Worm (Caenorhabditis elegans) whole organism, young adult: ENCODE data around the gene F09E5.12.
A peak's percentile ranks its signal among the peaks of the same experiment; 100 is the strongest.

Experiments used
- B0019.2 ChIP-seq: fragments of 200-800 bp; sonication (Bioruptor generic); conservative IDR thresholded peaks from 2 replicates; pipeline ENCODE4 v1.3.6; 2022; ENCODE audit warnings: missing genetic modification reagents, missing genetic modification characterization, missing compliant biosample characterization
- B0035.1 ChIP-seq: sonication (generic microtip); optimal IDR thresholded peaks from 2 replicates; lab custom pipeline; 2016; ENCODE audit warnings: missing genetic modification characterization, mild to moderate bottlenecking, missing compliant biosample characterization, missing genotype, missing genetic modification reagents
- C06A6.2 ChIP-seq: fragments of 200-800 bp; sonication (Bioruptor generic); conservative IDR thresholded peaks from 2 replicates; pipeline ENCODE4 v1.3.6; 2022; ENCODE audit warnings: missing genetic modification characterization, missing compliant biosample characterization
- D2030.7 ChIP-seq: fragments of 200-800 bp; sonication (Bioruptor generic); IDR thresholded peaks from 2 replicates; pipeline ENCODE4 v1.3.6; 2022; ENCODE audit warnings: missing genetic modification reagents, missing genetic modification characterization, missing compliant biosample characterization
- F10E7.11 ChIP-seq: sonication (generic microtip); optimal IDR thresholded peaks from 2 replicates; lab custom pipeline; 2017; ENCODE audit warnings: mild to moderate bottlenecking, missing genetic modification characterization, moderate library complexity, missing compliant biosample characterization
- F22D6.2 ChIP-seq: sonication (generic microtip); optimal IDR thresholded peaks from 2 replicates; lab custom pipeline; 2016; ENCODE audit warnings: mild to moderate bottlenecking, missing genetic modification characterization, missing compliant biosample characterization
- F39B2.1 ChIP-seq: fragments of 200-800 bp; sonication (Bioruptor generic); IDR thresholded peaks from 2 replicates; pipeline ENCODE4 v1.3.6; 2022; ENCODE audit warnings: missing genetic modification reagents, missing genetic modification characterization, missing compliant biosample characterization
- F57A8.1 ChIP-seq: fragments of 200-800 bp; sonication (Bioruptor generic); optimal IDR thresholded peaks from 2 replicates; lab custom pipeline; 2018; ENCODE audit warnings: mild to moderate bottlenecking, missing genetic modification characterization, moderate library complexity, missing compliant biosample characterization
- F57C9.4 ChIP-seq: sonication (generic microtip); optimal IDR thresholded peaks from 2 replicates; lab custom pipeline; 2017; ENCODE audit warnings: mild to moderate bottlenecking, missing genetic modification characterization, missing compliant biosample characterization
- T07F8.4 ChIP-seq: sonication (generic microtip); optimal IDR thresholded peaks from 2 replicates; lab custom pipeline; 2016; ENCODE audit warnings: mild to moderate bottlenecking, missing genetic modification characterization, moderate library complexity, missing compliant biosample characterization
- Y53F4B.3 ChIP-seq: fragments of 200-800 bp; sonication (Bioruptor generic); IDR thresholded peaks from 2 replicates; pipeline ENCODE4 v1.3.6; 2022; ENCODE audit warnings: missing genetic modification reagents, missing genetic modification characterization, missing compliant biosample characterization
- Y95B8A.8 ChIP-seq: fragments of 200-800 bp; sonication (Bioruptor generic); IDR thresholded peaks from 2 replicates; pipeline ENCODE4 v1.3.6; 2022; ENCODE audit warnings: missing genetic modification reagents, missing genetic modification characterization, missing compliant biosample characterization
- ZK185.1 ChIP-seq: sonication (generic microtip); optimal IDR thresholded peaks from 2 replicates; lab custom pipeline; 2016; ENCODE audit warnings: mild to moderate bottlenecking, missing genetic modification characterization, missing compliant biosample characterization; ENCODE audit not compliant: poor library complexity, severe bottlenecking
- atf-7 ChIP-seq: sonication (generic microtip); optimal IDR thresholded peaks from 2 replicates; lab custom pipeline; 2017; ENCODE audit warnings: mild to moderate bottlenecking, missing genetic modification characterization, missing compliant biosample characterization
- attf-6 ChIP-seq: fragments of 200-800 bp; sonication (Bioruptor generic); IDR thresholded peaks from 2 replicates; pipeline ENCODE4 v1.3.6; 2022; ENCODE audit warnings: missing genetic modification reagents, missing genetic modification characterization, missing compliant biosample characterization
- bed-2 ChIP-seq: fragments of 200-800 bp; sonication (Bioruptor generic); IDR thresholded peaks from 2 replicates; pipeline ENCODE4 v1.3.6; 2022; ENCODE audit warnings: missing genetic modification reagents, missing genetic modification characterization, missing compliant biosample characterization
- cebp-2 ChIP-seq: fragments of 200-800 bp; sonication (Bioruptor generic); IDR thresholded peaks from 2 replicates; pipeline ENCODE4 v1.3.6; 2022; ENCODE audit warnings: missing genetic modification characterization, missing compliant biosample characterization
- ceh-27 ChIP-seq: fragments of 200-800 bp; sonication (Bioruptor generic); optimal IDR thresholded peaks from 2 replicates; lab custom pipeline; 2018; ENCODE audit warnings: mild to moderate bottlenecking, missing genetic modification characterization, moderate library complexity, missing compliant biosample characterization
- ceh-91 ChIP-seq: fragments of 200-800 bp; sonication (Bioruptor generic); IDR thresholded peaks from 2 replicates; pipeline ENCODE4 v1.3.6; 2022; ENCODE audit warnings: missing genetic modification reagents, missing genetic modification characterization, missing compliant biosample characterization
- chd-7 ChIP-seq: sonication (generic microtip); optimal IDR thresholded peaks from 2 replicates; lab custom pipeline; 2016; ENCODE audit warnings: mild to moderate bottlenecking, missing genetic modification characterization, moderate library complexity, missing compliant biosample characterization
- die-1 ChIP-seq: sonication (generic microtip); optimal IDR thresholded peaks from 2 replicates; lab custom pipeline; 2016; ENCODE audit warnings: missing genotype, mild to moderate bottlenecking, missing genetic modification characterization, missing compliant biosample characterization
- efl-1 ChIP-seq: fragments of 150-350 bp; optimal IDR thresholded peaks from 2 replicates; lab custom pipeline; 2014; ENCODE audit warnings: missing biosample characterization, missing genetic modification reagents, missing genetic modification characterization
- egl-44 ChIP-seq: fragments of 200-800 bp; sonication (Bioruptor generic); IDR thresholded peaks from 2 replicates; pipeline ENCODE4 v1.3.6; 2022; ENCODE audit warnings: missing genetic modification reagents, missing genetic modification characterization, missing compliant biosample characterization
- ekl-4 ChIP-seq: fragments of 200-800 bp; sonication (Bioruptor generic); IDR thresholded peaks from 2 replicates; pipeline ENCODE4 v1.3.6; 2022; ENCODE audit warnings: missing genetic modification reagents, missing genetic modification characterization, missing compliant biosample characterization
- gei-17 ChIP-seq: fragments of 200-800 bp; sonication (Bioruptor generic); optimal IDR thresholded peaks from 2 replicates; lab custom pipeline; 2018; ENCODE audit warnings: mild to moderate bottlenecking, missing genetic modification characterization, missing compliant biosample characterization
- hlh-26 ChIP-seq: fragments of 200-800 bp; sonication (Bioruptor generic); conservative IDR thresholded peaks from 2 replicates; pipeline ENCODE4 v1.3.6; 2022; ENCODE audit warnings: missing genetic modification reagents, missing genetic modification characterization, missing compliant biosample characterization
- hmg-1.2 ChIP-seq: fragments of 200-800 bp; sonication (Bioruptor generic); IDR thresholded peaks from 2 replicates; pipeline ENCODE4 v1.3.6; 2022; ENCODE audit warnings: missing genetic modification reagents, missing genetic modification characterization, missing compliant biosample characterization
- hrde-1 ChIP-seq: sonication (generic microtip); optimal IDR thresholded peaks from 2 replicates; lab custom pipeline; 2016; ENCODE audit warnings: missing genetic modification characterization, mild to moderate bottlenecking, missing compliant biosample characterization, moderate library complexity, missing genotype, missing genetic modification reagents, borderline replicate concordance
- hsf-1 ChIP-seq: fragments of 200-800 bp; sonication (Bioruptor generic); IDR thresholded peaks from 2 replicates; pipeline ENCODE4 v1.3.6; 2022; ENCODE audit warnings: missing genetic modification reagents, missing genetic modification characterization, missing compliant biosample characterization
- let-526 ChIP-seq: fragments of 200-800 bp; sonication (Bioruptor generic); IDR thresholded peaks from 2 replicates; pipeline ENCODE4 v1.3.6; 2022; ENCODE audit warnings: missing genetic modification reagents, missing genetic modification characterization, missing compliant biosample characterization
- let-607 ChIP-seq, 2 experiments: fragments of 200-800 bp in 1 of 2; sonication (Bioruptor generic) in 1 of 2; sonication (generic microtip) in 1 of 2; optimal IDR thresholded peaks; 2 replicates each; lab custom pipeline; 2016 to 2018; ENCODE audit warnings: mild to moderate bottlenecking in 2 of 2, missing compliant biosample characterization in 2 of 2, missing genetic modification characterization in 2 of 2, moderate library complexity in 2 of 2, missing genotype in 1 of 2
- lsy-27 ChIP-seq: sonication (generic microtip); optimal IDR thresholded peaks from 2 replicates; lab custom pipeline; 2017; ENCODE audit warnings: missing genetic modification characterization, mild to moderate bottlenecking, missing compliant biosample characterization, antibody characterized with exemption, missing genotype, borderline replicate concordance; ENCODE audit not compliant: insufficient read depth
- madf-10 ChIP-seq: sonication (generic microtip); optimal IDR thresholded peaks from 2 replicates; lab custom pipeline; 2016; ENCODE audit warnings: mild to moderate bottlenecking, missing genetic modification characterization, missing compliant biosample characterization
- madf-3 ChIP-seq: fragments of 200-800 bp; sonication (Bioruptor generic); IDR thresholded peaks from 2 replicates; pipeline ENCODE4 v1.3.6; 2022; ENCODE audit warnings: missing genetic modification reagents, missing genetic modification characterization, missing compliant biosample characterization
- madf-6 ChIP-seq: fragments of 200-800 bp; sonication (Bioruptor generic); IDR thresholded peaks from 2 replicates; pipeline ENCODE4 v1.3.6; 2022; ENCODE audit warnings: missing genetic modification reagents, missing genetic modification characterization, missing compliant biosample characterization
- madf-8 ChIP-seq: fragments of 200-800 bp; sonication (Bioruptor generic); conservative IDR thresholded peaks from 2 replicates; pipeline ENCODE4 v1.3.6; 2022; ENCODE audit warnings: missing genetic modification reagents, missing genetic modification characterization, missing compliant biosample characterization
- mes-4 ChIP-seq: sonication (generic microtip); optimal IDR thresholded peaks from 2 replicates; lab custom pipeline; 2016; ENCODE audit warnings: missing genotype, missing genetic modification characterization, missing compliant biosample characterization
- mxl-1 ChIP-seq: sonication (generic microtip); optimal IDR thresholded peaks from 2 replicates; lab custom pipeline; 2016; ENCODE audit warnings: missing genetic modification characterization, missing compliant biosample characterization
- nhr-120 ChIP-seq: fragments of 200-800 bp; sonication (Bioruptor generic); IDR thresholded peaks from 2 replicates; pipeline ENCODE4 v1.3.6; 2022; ENCODE audit warnings: missing genetic modification characterization, missing compliant biosample characterization
- pha-4 ChIP-seq: fragments of 150-350 bp; sonication (generic microtip); optimal IDR thresholded peaks from 2 replicates; lab custom pipeline; 2014; ENCODE audit warnings: missing biosample characterization, missing genetic modification reagents, missing genetic modification characterization
- snpc-3.4 ChIP-seq: sonication (generic microtip); optimal IDR thresholded peaks from 2 replicates; lab custom pipeline; 2017; ENCODE audit warnings: missing genetic modification characterization, mild to moderate bottlenecking, missing compliant biosample characterization, antibody characterized with exemption, moderate library complexity, missing genotype, missing genetic modification reagents
- snpc-4 ChIP-seq, 5 experiments: fragments of 150-350 bp in 1 of 5; sonication (generic microtip) in 4 of 5; optimal IDR thresholded peaks; 2 replicates each; lab custom pipeline; 2014 to 2018; ENCODE audit warnings: missing genetic modification characterization in 5 of 5, missing biosample characterization in 3 of 5, antibody characterized with exemption in 2 of 5, mild to moderate bottlenecking in 2 of 5, missing compliant biosample characterization in 2 of 5, missing genotype in 2 of 5, moderate library complexity in 2 of 5, missing genetic modification reagents in 1 of 5
- somi-1 ChIP-seq: fragments of 200-800 bp; sonication (Bioruptor generic); optimal IDR thresholded peaks from 2 replicates; lab custom pipeline; 2018; ENCODE audit warnings: mild to moderate bottlenecking, missing genetic modification characterization, missing compliant biosample characterization
- ztf-18 ChIP-seq: sonication (generic microtip); optimal IDR thresholded peaks from 2 replicates; lab custom pipeline; 2016; ENCODE audit warnings: missing genotype, mild to moderate bottlenecking, missing genetic modification characterization, missing compliant biosample characterization
- ztf-26 ChIP-seq: sonication (generic microtip); optimal IDR thresholded peaks from 2 replicates; lab custom pipeline; 2017; ENCODE audit warnings: missing genetic modification characterization, missing compliant biosample characterization
- ztf-6 ChIP-seq: fragments of 200-800 bp; sonication (Bioruptor generic); IDR thresholded peaks from 2 replicates; pipeline ENCODE4 v1.3.6; 2022; ENCODE audit warnings: missing genetic modification reagents, missing genetic modification characterization, missing compliant biosample characterization

The F09E5.12 gene

ce11 chrII:5358137-5358745, 12.3 kb downstream of the F09E5.12 start, which contains the start of the genes F09E5.11 and bmy-1 (continued):
- peak; percentile 73; the same call in 1 of the 2 replicates for TF ChIP-seq hsf-1 (GFP tag; lab: Robert Waterston, UW)
- TF ChIP-seq let-607 (tag; optimal IDR thresholded peaks at IDR 0.05; lab: Kevin White, UChicago): peak in 1 of 2 experiments; percentile 45
- peak; percentile 29 for TF ChIP-seq snpc-4 (GFP tag; optimal IDR thresholded peaks at IDR 0.05; lab: Kevin White, UChicago)
- peak in 3 of 4 experiments; percentile 44 to 66 (median 63) for TF ChIP-seq snpc-4 (tag; optimal IDR thresholded peaks at IDR 0.05; lab: Kevin White, UChicago)
- no peak for TF ChIP-seq lsy-27
- TF ChIP-seq atf-7 (tag; lab: Kevin White, UChicago): peak; percentile 81
- peak; percentile 80 for TF ChIP-seq ZK185.1 (tag; lab: Kevin White, UChicago)
- no peak for TF ChIP-seq nhr-120
- peak; percentile 61 for TF ChIP-seq madf-10 (tag; lab: Kevin White, UChicago)
- TF ChIP-seq snpc-3.4 (tag; lab: Kevin White, UChicago): no peak
- TF ChIP-seq bed-2 (GFP tag; lab: Robert Waterston, UW): peak; percentile 94
- TF ChIP-seq die-1 (tag; lab: Kevin White, UChicago): peak; percentile 8
- peak; percentile 93 for TF ChIP-seq C06A6.2
- TF ChIP-seq cebp-2: no peak
- no peak for TF ChIP-seq hrde-1 (tag; lab: Kevin White, UChicago)
- no peak for TF ChIP-seq F57A8.1
- peak; percentile 91 for TF ChIP-seq ceh-27 (GFP tag; lab: Kevin White, UChicago)
- TF ChIP-seq mxl-1 (tag; lab: Kevin White, UChicago): peak; percentile 23
- TF ChIP-seq hmg-1.2: peak; percentile 51; the same call in 1 of the 2 replicates
- TF ChIP-seq ekl-4 (GFP tag; lab: Robert Waterston, UW): peak; percentile 76
- peak; percentile 17 for TF ChIP-seq efl-1 (GFP tag; lab: Kevin White, UChicago)
- no peak for TF ChIP-seq Y53F4B.3 (GFP tag; lab: Robert Waterston, UW)
- TF ChIP-seq B0035.1 (tag; lab: Kevin White, UChicago): peak; percentile 9
- TF ChIP-seq chd-7: peak; percentile 57
- TF ChIP-seq pha-4 (tag; lab: Kevin White, UChicago): no peak
- TF ChIP-seq ztf-26: peak; percentile 7
- TF ChIP-seq hlh-26 (GFP tag; lab: Robert Waterston, UW): no peak
- no peak for TF ChIP-seq T07F8.4
- TF ChIP-seq madf-3: peak; percentile 87; the same call in 1 of the 2 replicates
- no peak for TF ChIP-seq gei-17
- peak; percentile 30; the same call in 1 of the 2 replicates for TF ChIP-seq ztf-6
- no peak for TF ChIP-seq mes-4 (tag; lab: Kevin White, UChicago)
- peak; percentile 72; the same call in 1 of the 2 replicates for TF ChIP-seq egl-44 (GFP tag; lab: Robert Waterston, UW)
- TF ChIP-seq F57C9.4 (tag; lab: Kevin White, UChicago): no peak
- no peak for TF ChIP-seq attf-6
- peak; percentile 70 for TF ChIP-seq madf-6 (GFP tag; lab: Robert Waterston, UW)
- TF ChIP-seq F39B2.1 (GFP tag; lab: Robert Waterston, UW): no peak
- TF ChIP-seq F22D6.2 (tag; lab: Kevin White, UChicago): no peak
- TF ChIP-seq F10E7.11 (tag; lab: Kevin White, UChicago): no peak
- 0 out of 2 replicates have a peak, but pooled peaks have one; percentile 48 for TF ChIP-seq Y95B8A.8 (GFP tag; lab: Robert Waterston, UW)
- peak; percentile 91 for TF ChIP-seq let-526
- TF ChIP-seq ztf-18 (tag; lab: Kevin White, UChicago): peak; percentile 69
- TF ChIP-seq D2030.7 (GFP tag; lab: Robert Waterston, UW): peak; percentile 79
- peak; percentile 77; the same call in 1 of the 2 replicates for TF ChIP-seq B0019.2 (GFP tag; lab: Robert Waterston, UW)
- peak; percentile 68 for TF ChIP-seq ceh-91 (GFP tag; lab: Robert Waterston, UW)
- TF ChIP-seq somi-1 (GFP tag; lab: Kevin White, UChicago): peak; percentile 39
- TF ChIP-seq madf-8 (GFP tag; lab: Robert Waterston, UW): peak; percentile 60
